Fruit fly (Drosophila melanogaster) whole organism, wandering third instar larva: Measurements from ENCODE around the gene Adsl.

ENCODE experiments used
- Abd-B ChIP-seq: fragments of >200 bp; optimal IDR thresholded peaks from 2 replicates; lab custom pipeline; 2017; ENCODE audit warnings: missing biosample characterization, missing genetic modification characterization
- CG32264 ChIP-seq: fragments of 200-800 bp; sonication (Bioruptor generic); optimal IDR thresholded peaks from 2 replicates; lab custom pipeline; 2016; ENCODE audit warnings: missing biosample characterization, missing genetic modification characterization
- CG9705 ChIP-seq: fragments of 200-800 bp; sonication (Bioruptor generic); optimal IDR thresholded peaks from 2 replicates; lab custom pipeline; 2018; ENCODE audit warnings: missing biosample characterization, mild to moderate bottlenecking, missing genetic modification characterization
- Dfd ChIP-seq: fragments of >200 bp; optimal IDR thresholded peaks from 2 replicates; lab custom pipeline; 2017; ENCODE audit warnings: missing biosample characterization, missing genetic modification characterization
- Dif ChIP-seq: fragments of 200-275, 200-300 bp; sonication (Bioruptor generic); optimal IDR thresholded peaks from 2 replicates; lab custom pipeline; 2018; ENCODE audit warnings: missing biosample characterization, missing genetic modification characterization; ENCODE audit not compliant: partially characterized antibody
- GATAd ChIP-seq: sonication (Bioruptor generic); optimal IDR thresholded peaks from 2 replicates; lab custom pipeline; 2016; ENCODE audit warnings: missing biosample characterization, missing genetic modification characterization
- Hnf4 ChIP-seq: fragments of 200-800 bp; sonication (Bioruptor generic); optimal IDR thresholded peaks from 2 replicates; lab custom pipeline; 2016; ENCODE audit warnings: missing biosample characterization, mild to moderate bottlenecking, missing genetic modification characterization
- Hr78 ChIP-seq: fragments of >200 bp; optimal IDR thresholded peaks from 2 replicates; lab custom pipeline; 2017; ENCODE audit warnings: missing biosample characterization, missing genetic modification characterization
- Hr83 ChIP-seq: fragments of 200-300 bp; sonication (Bioruptor generic); optimal IDR thresholded peaks from 2 replicates; lab custom pipeline; 2016; ENCODE audit warnings: missing biosample characterization, mild to moderate bottlenecking, missing genetic modification characterization, moderate library complexity; ENCODE audit not compliant: poor library complexity, severe bottlenecking
- Jra ChIP-seq: sonication (Bioruptor generic); optimal IDR thresholded peaks from 2 replicates; lab custom pipeline; 2016; ENCODE audit warnings: missing biosample characterization, missing genetic modification characterization
- Mio ChIP-seq: sonication (Bioruptor generic); optimal IDR thresholded peaks from 2 replicates; lab custom pipeline; 2016; ENCODE audit warnings: missing biosample characterization, missing genetic modification characterization
- Myc ChIP-seq: fragments of >200 bp; optimal IDR thresholded peaks from 2 replicates; lab custom pipeline; 2017
- N ChIP-seq: fragments of >200 bp; optimal IDR thresholded peaks from 2 replicates; lab custom pipeline; 2018; ENCODE audit warnings: missing biosample characterization, missing external identifiers, missing genetic modification characterization
- OdsH ChIP-seq: fragments of 200-800 bp; sonication (Bioruptor generic); optimal IDR thresholded peaks from 2 replicates; lab custom pipeline; 2016; ENCODE audit warnings: missing biosample characterization, mild to moderate bottlenecking, missing genetic modification characterization
- Rel ChIP-seq, 2 experiments: fragments of 200-800 bp; sonication (Bioruptor generic) in 1 of 2; optimal IDR thresholded peaks; 2 replicates in 1 of 2; 3 replicates in 1 of 2; lab custom pipeline; 2016 to 2019; ENCODE audit warnings: mild to moderate bottlenecking in 2 of 2, missing biosample characterization in 2 of 2, missing genetic modification characterization in 2 of 2, moderate library complexity in 1 of 2
- Sp1 ChIP-seq: fragments of 200-800 bp; sonication (Bioruptor generic); optimal IDR thresholded peaks from 3 replicates; lab custom pipeline; 2019; ENCODE audit warnings: missing biosample characterization, mild to moderate bottlenecking, missing genetic modification characterization, moderate library complexity
- Vsx2 ChIP-seq: fragments of 200-300, 225-300 bp; sonication (Bioruptor generic); optimal IDR thresholded peaks from 2 replicates; lab custom pipeline; 2018; ENCODE audit warnings: missing biosample characterization, missing genetic modification characterization; ENCODE audit not compliant: partially characterized antibody
- br ChIP-seq: fragments of 200-800 bp; sonication (Bioruptor generic); optimal IDR thresholded peaks from 2 replicates; lab custom pipeline; 2016; ENCODE audit warnings: missing biosample characterization, missing genetic modification characterization
- brk ChIP-seq: fragments of 200-800 bp; sonication (Bioruptor generic); optimal IDR thresholded peaks from 2 replicates; lab custom pipeline; 2016; ENCODE audit warnings: missing biosample characterization, mild to moderate bottlenecking, missing genetic modification characterization
- dl ChIP-seq, 2 experiments: fragments of 175-275, 200-275 bp in 1 of 2; fragments of 200-275 bp in 1 of 2; sonication (Bioruptor generic); optimal IDR thresholded peaks; lab custom pipeline; 2018; ENCODE audit warnings: mild to moderate bottlenecking in 2 of 2, missing biosample characterization in 2 of 2, missing genetic modification characterization in 2 of 2, moderate library complexity in 2 of 2; ENCODE audit not compliant: partially characterized antibody in 2 of 2, insufficient read depth in 1 of 2
- dmrt93B ChIP-seq: fragments of 200-800 bp; sonication (Bioruptor generic); optimal IDR thresholded peaks from 2 replicates; lab custom pipeline; 2018; ENCODE audit warnings: missing biosample characterization, mild to moderate bottlenecking, missing genetic modification characterization
- dsf ChIP-seq: sonication (Bioruptor generic); optimal IDR thresholded peaks from 2 replicates; lab custom pipeline; 2016; ENCODE audit warnings: missing biosample characterization, missing genetic modification characterization, borderline replicate concordance
- ey ChIP-seq: fragments of 200-800 bp; sonication (Bioruptor generic); optimal IDR thresholded peaks from 2 replicates; lab custom pipeline; 2016; ENCODE audit warnings: missing biosample characterization, missing genetic modification characterization
- foxo ChIP-seq, 2 experiments: fragments of 200-800 bp; sonication (Bioruptor generic); optimal IDR thresholded peaks; 2 replicates in 1 of 2; 3 replicates in 1 of 2; lab custom pipeline; 2016 to 2017; ENCODE audit warnings: missing biosample characterization in 2 of 2, missing genetic modification characterization in 2 of 2
- fru ChIP-seq: fragments of 200-800 bp; sonication (Bioruptor generic); optimal IDR thresholded peaks from 3 replicates; lab custom pipeline; 2016; ENCODE audit warnings: missing biosample characterization, mild to moderate bottlenecking, missing genetic modification characterization
- h ChIP-seq: fragments of 200-800 bp; sonication (Bioruptor generic); optimal IDR thresholded peaks from 3 replicates; lab custom pipeline; 2016; ENCODE audit warnings: missing biosample characterization, mild to moderate bottlenecking, missing genetic modification characterization
- jim ChIP-seq: fragments of 175-275, 200-325 bp; sonication (Bioruptor generic); optimal IDR thresholded peaks from 2 replicates; lab custom pipeline; 2016; ENCODE audit warnings: missing biosample characterization, mild to moderate bottlenecking, missing genetic modification characterization
- lola ChIP-seq: fragments of >200 bp; optimal IDR thresholded peaks from 2 replicates; lab custom pipeline; 2017; ENCODE audit warnings: missing biosample characterization, missing genetic modification characterization
- psq ChIP-seq: fragments of 200-800 bp; sonication (Bioruptor generic); optimal IDR thresholded peaks from 3 replicates; lab custom pipeline; 2017; ENCODE audit warnings: missing biosample characterization, mild to moderate bottlenecking, missing genetic modification characterization, moderate library complexity
- rgr ChIP-seq: fragments of 200-800 bp; sonication (Bioruptor generic); optimal IDR thresholded peaks from 3 replicates; lab custom pipeline; 2016; ENCODE audit warnings: missing biosample characterization, mild to moderate bottlenecking, missing genetic modification characterization
- sage ChIP-seq: fragments of 200-800 bp; sonication (Bioruptor generic); optimal IDR thresholded peaks from 2 replicates; lab custom pipeline; 2016; ENCODE audit warnings: missing biosample characterization, mild to moderate bottlenecking, missing genetic modification characterization
- sv ChIP-seq: fragments of 200-800 bp; sonication (Bioruptor generic); optimal IDR thresholded peaks from 3 replicates; lab custom pipeline; 2016; ENCODE audit warnings: missing biosample characterization, missing genetic modification characterization
- tai ChIP-seq: sonication (Bioruptor generic); optimal IDR thresholded peaks from 2 replicates; lab custom pipeline; 2016; ENCODE audit warnings: missing biosample characterization, missing genetic modification characterization
- usp ChIP-seq: fragments of >200 bp; optimal IDR thresholded peaks from 2 replicates; lab custom pipeline; 2017; ENCODE audit warnings: missing biosample characterization, missing genetic modification characterization

The Adsl gene

DNA sequence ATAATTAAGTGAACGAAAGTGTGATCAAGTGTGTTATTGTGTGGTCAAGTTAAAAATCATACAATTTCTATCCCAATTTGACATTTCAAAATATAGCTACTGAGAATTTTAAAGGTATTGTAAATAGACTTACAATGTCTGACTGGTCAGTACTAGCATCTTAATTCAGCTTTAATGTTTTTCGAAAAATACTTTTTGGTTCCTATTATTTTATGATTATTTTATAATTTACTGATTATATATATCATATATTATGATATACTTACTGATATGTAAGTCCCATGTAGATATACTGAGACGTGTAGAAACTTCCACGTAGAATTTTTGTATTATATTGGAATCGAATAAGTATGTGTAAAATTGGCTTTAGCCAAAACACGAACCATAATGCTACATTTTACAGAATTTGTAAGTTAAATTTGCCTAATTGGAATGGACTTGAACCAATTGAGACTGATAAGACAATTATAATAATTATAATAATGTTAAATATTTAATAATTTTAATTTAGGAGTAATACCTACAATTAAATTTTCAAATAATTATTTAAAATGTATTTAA is 43.1 kb downstream of the Adsl start, which contains the start of gene Actn3:
TSS of gene Actn3 (minus strand) at position 51 of the 561 bp plus-strand sequence.
- no peak for TF ChIP-seq Hr83 (GFP tag; lab: Kevin White, UChicago)
- TF ChIP-seq Myc (lab: Kevin White, UChicago), result peak; percentile 21

DNA sequence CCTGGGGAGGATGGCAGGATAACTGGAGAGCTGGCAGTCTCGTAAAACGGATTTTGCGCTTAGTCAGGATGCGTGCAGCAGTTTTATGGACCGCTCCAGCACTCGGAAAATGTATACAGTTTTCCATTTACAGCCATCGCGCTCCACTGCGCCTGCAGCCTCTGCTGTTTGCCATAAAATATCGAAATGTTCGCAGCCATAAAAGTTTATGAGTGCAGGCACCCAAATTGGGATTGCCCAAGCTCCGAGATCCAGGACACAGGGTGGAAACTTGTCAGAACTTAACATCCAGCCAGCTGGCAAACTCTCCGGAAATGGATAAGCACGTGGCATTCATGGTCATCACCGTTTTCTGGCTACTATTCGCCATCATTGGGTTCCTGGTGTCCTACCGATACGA is 46.0 kb downstream of the Adsl start, which contains the start of gene VhaM9.7-d:
TSS of gene VhaM9.7-d (plus strand) at position 301 of the 400 bp plus-strand sequence.
- no peak for TF ChIP-seq Mio (GFP tag; lab: Kevin White, UChicago)
- no peak for TF ChIP-seq CG9705 (GFP tag; lab: Kevin White, UChicago)
- TF ChIP-seq Dfd (GFP tag; lab: Kevin White, UChicago), result no peak
- no peak for TF ChIP-seq Abd-B
- no peak for TF ChIP-seq Hr78 (GFP tag; lab: Kevin White, UChicago)
- TF ChIP-seq Hnf4 (GFP tag; lab: Kevin White, UChicago), result no peak
- TF ChIP-seq fru (GFP tag; lab: Kevin White, UChicago), result no peak
- TF ChIP-seq rgr, result no peak
- no peak for TF ChIP-seq tai
- TF ChIP-seq foxo (GFP tag; optimal IDR thresholded peaks at IDR 0.05; lab: Kevin White, UChicago), result no peak
- TF ChIP-seq sage, result no peak
- TF ChIP-seq h (GFP tag; lab: Kevin White, UChicago), result no peak
- no peak for TF ChIP-seq N (GFP tag; lab: Kevin White, UChicago)

- TF ChIP-seq dsf (GFP tag; lab: Kevin White, UChicago) (no peak), lola (GFP tag; lab: Kevin White, UChicago) (no peak), brk (GFP tag; lab: Kevin White, UChicago) (no peak), tai (no peak), Hr78 (GFP tag; lab: Kevin White, UChicago) (no peak)
Observed at dm6 chr3R:16972575-16972974, 48.3 kb downstream of the Adsl start.

DNA sequence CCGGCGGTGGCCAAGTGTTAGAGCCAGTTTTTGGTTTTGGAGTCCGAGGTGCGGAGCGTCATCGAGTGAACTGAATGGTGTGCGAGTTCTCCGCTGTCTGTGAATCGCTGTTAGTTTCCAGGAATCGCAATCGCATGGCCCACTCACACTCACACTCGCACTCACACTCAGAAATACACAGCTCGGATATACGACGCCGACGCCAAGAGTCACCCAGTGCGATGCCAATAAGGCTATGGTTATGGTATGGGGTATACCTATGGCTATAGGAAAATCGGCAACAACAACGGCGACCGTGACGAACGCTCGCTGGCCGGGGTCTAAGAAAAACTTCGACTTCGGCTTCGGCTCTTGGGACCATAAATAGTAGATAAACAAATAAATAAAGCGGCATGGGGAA is 48.8 kb downstream of the Adsl start, which contains the start of gene Abd-B:
TSS of gene Abd-B (minus strand) at position 101 of the 400 bp plus-strand sequence.
- TF ChIP-seq dsf (GFP tag; lab: Kevin White, UChicago) (no peak), dmrt93B (GFP tag; lab: Kevin White, UChicago) (no peak), lola (GFP tag; lab: Kevin White, UChicago) (no peak), sv (GFP tag; lab: Kevin White, UChicago) (no peak), usp (GFP tag; lab: Kevin White, UChicago) (no peak), dl (GFP tag; optimal IDR thresholded peaks at IDR 0.05; lab: Kevin White, UChicago; ENCODE audit: insufficient read depth in 1 of 2, partially characterized antibody in 2 of 2) (no peak), jim (GFP tag; lab: Kevin White, UChicago) (no peak), GATAd (no peak), CG9705 (GFP tag; lab: Kevin White, UChicago) (no peak), brk (GFP tag; lab: Kevin White, UChicago) (no peak), tai (no peak), Hnf4 (GFP tag; lab: Kevin White, UChicago) (no peak), Myc (lab: Kevin White, UChicago) (no peak), foxo (GFP tag; optimal IDR thresholded peaks at IDR 0.05; lab: Kevin White, UChicago) (no peak), N (GFP tag; lab: Kevin White, UChicago) (no peak)
- TF ChIP-seq, all 38 proteins: peak for 0

dm6 chr3R:16969361-16970355 is 51.3 kb downstream of the Adsl start:
- TF ChIP-seq br (GFP tag; lab: Kevin White, UChicago), result no peak
- TF ChIP-seq dsf (GFP tag; lab: Kevin White, UChicago), result no peak
- TF ChIP-seq sage, result no peak
- TF ChIP-seq Dif, result no peak
- no peak for TF ChIP-seq jim (GFP tag; lab: Kevin White, UChicago)
- TF ChIP-seq h (GFP tag; lab: Kevin White, UChicago), result no peak
- no peak for TF ChIP-seq Sp1 (GFP tag; lab: Kevin White, UChicago)
- TF ChIP-seq dl (GFP tag; optimal IDR thresholded peaks at IDR 0.05; lab: Kevin White, UChicago; ENCODE audit: insufficient read depth in 1 of 2, partially characterized antibody in 2 of 2), result no peak
- no peak for TF ChIP-seq CG32264 (GFP tag; lab: Kevin White, UChicago)
- TF ChIP-seq rgr, result no peak
- TF ChIP-seq foxo (GFP tag; optimal IDR thresholded peaks at IDR 0.05; lab: Kevin White, UChicago), result no peak
- TF ChIP-seq lola (GFP tag; lab: Kevin White, UChicago), result no peak
- TF ChIP-seq N (GFP tag; lab: Kevin White, UChicago), result no peak
- TF ChIP-seq Abd-B, result no peak
- no peak for TF ChIP-seq psq (GFP tag; lab: Kevin White, UChicago)
- peak; percentile 35 for TF ChIP-seq OdsH (GFP tag; lab: Kevin White, UChicago)
- TF ChIP-seq CG9705 (GFP tag; lab: Kevin White, UChicago), result peak; percentile 44
- TF ChIP-seq fru (GFP tag; lab: Kevin White, UChicago), result no peak
- TF ChIP-seq Rel (GFP tag; optimal IDR thresholded peaks at IDR 0.05; lab: Kevin White, UChicago), result no peak
- no peak for TF ChIP-seq Rel (tag; optimal IDR thresholded peaks at IDR 0.05; lab: Kevin White, UChicago)
- peak; percentile 93 for TF ChIP-seq Myc (lab: Kevin White, UChicago)
- TF ChIP-seq tai, result no peak
- no peak for TF ChIP-seq Mio (GFP tag; lab: Kevin White, UChicago)
- no peak for TF ChIP-seq Jra (GFP tag; lab: Kevin White, UChicago)
- TF ChIP-seq Dfd (GFP tag; lab: Kevin White, UChicago), result no peak
- peak; percentile 52 for TF ChIP-seq Vsx2 (GFP tag; lab: Kevin White, UChicago)
- TF ChIP-seq ey (GFP tag; lab: Kevin White, UChicago), result no peak
